Worm (Caenorhabditis elegans) whole organism, L3 larva: ENCODE measurements around the gene enee-1.

ENCODE experiments used
- R02D3.7 ChIP-seq: fragments of 150-350 bp; optimal IDR thresholded peaks from 2 replicates; lab custom pipeline; 2014; ENCODE audit warnings: missing biosample characterization, missing genetic modification characterization
- ZK546.5 ChIP-seq: sonication (generic microtip); optimal IDR thresholded peaks from 2 replicates; lab custom pipeline; 2017; ENCODE audit warnings: missing biosample characterization, missing genetic modification characterization
- ama-1 ChIP-seq: fragments of 150-350 bp; optimal IDR thresholded peaks from 2 replicates; lab custom pipeline; 2018
- ceh-28 ChIP-seq: fragments of 150-350 bp; optimal IDR thresholded peaks from 2 replicates; lab custom pipeline; 2014; ENCODE audit warnings: missing biosample characterization, missing genetic modification reagents, missing genetic modification characterization
- ceh-82 ChIP-seq: fragments of 150-350 bp; optimal IDR thresholded peaks from 2 replicates; lab custom pipeline; 2014; ENCODE audit warnings: missing biosample characterization, missing genetic modification characterization
- daf-12 ChIP-seq: fragments of 150-350 bp; optimal IDR thresholded peaks from 2 replicates; lab custom pipeline; 2014; ENCODE audit warnings: missing biosample characterization, missing genetic modification reagents, missing genetic modification characterization
- egl-5 ChIP-seq: fragments of 150-350 bp; optimal IDR thresholded peaks from 2 replicates; lab custom pipeline; 2017; ENCODE audit warnings: missing biosample characterization, missing genetic modification reagents, missing genetic modification characterization, inconsistent platforms
- elt-1 ChIP-seq: fragments of 150-350 bp; optimal IDR thresholded peaks from 2 replicates; lab custom pipeline; 2014; ENCODE audit warnings: missing biosample characterization, missing genetic modification characterization
- elt-2 ChIP-seq: sonication (generic microtip); optimal IDR thresholded peaks from 2 replicates; lab custom pipeline; 2016; ENCODE audit warnings: missing genetic modification reagents, mild to moderate bottlenecking, missing genetic modification characterization, missing compliant biosample characterization
- elt-3 ChIP-seq, 3 experiments: fragments of 150-350 bp in 1 of 3; sonication (generic microtip) in 2 of 3; optimal IDR thresholded peaks; 2 replicates in 2 of 3; 4 replicates in 1 of 3; lab custom pipeline; 2014 to 2017; ENCODE audit warnings: missing biosample characterization in 3 of 3, missing genetic modification characterization in 3 of 3
- eor-1 ChIP-seq, 2 experiments: fragments of 150-350 bp; optimal IDR thresholded peaks; 2 replicates each; lab custom pipeline; 2014 to 2018; ENCODE audit warnings: missing biosample characterization in 2 of 2, missing genetic modification characterization in 2 of 2
- fkh-10 ChIP-seq: sonication (generic microtip); optimal IDR thresholded peaks from 2 replicates; lab custom pipeline; 2017; ENCODE audit warnings: missing biosample characterization, missing genetic modification reagents, missing genetic modification characterization
- fos-1 ChIP-seq: fragments of 150-350 bp; optimal IDR thresholded peaks from 2 replicates; lab custom pipeline; 2014; ENCODE audit warnings: missing biosample characterization, missing genetic modification characterization
- hmg-11 ChIP-seq: sonication (generic microtip); optimal IDR thresholded peaks from 2 replicates; lab custom pipeline; 2016; ENCODE audit warnings: missing genetic modification characterization, missing compliant biosample characterization
- lin-15B ChIP-seq: fragments of 150-350 bp; optimal IDR thresholded peaks from 2 replicates; lab custom pipeline; 2014; ENCODE audit warnings: missing biosample characterization, missing genetic modification characterization
- lin-39 ChIP-seq: fragments of 150-350 bp; optimal IDR thresholded peaks from 2 replicates; lab custom pipeline; 2018; ENCODE audit warnings: missing biosample characterization, missing genetic modification reagents, missing genetic modification characterization
- mml-1 ChIP-seq: fragments of 150-350 bp; sonication (generic microtip); optimal IDR thresholded peaks from 3 replicates; lab custom pipeline; 2014; ENCODE audit warnings: missing biosample characterization, missing genetic modification characterization
- nfya-1 ChIP-seq: sonication (generic microtip); optimal IDR thresholded peaks from 2 replicates; lab custom pipeline; 2017; ENCODE audit warnings: missing genetic modification characterization, mild to moderate bottlenecking, missing compliant biosample characterization, antibody characterized with exemption, moderate library complexity; ENCODE audit not compliant: insufficient read depth
- nhr-11 ChIP-seq: fragments of 150-350 bp; optimal IDR thresholded peaks from 2 replicates; lab custom pipeline; 2014; ENCODE audit warnings: missing biosample characterization, missing genetic modification characterization
- nhr-12 ChIP-seq: fragments of 150-350 bp; optimal IDR thresholded peaks from 2 replicates; lab custom pipeline; 2014; ENCODE audit warnings: missing biosample characterization, missing genetic modification characterization
- nhr-23 ChIP-seq: fragments of 150-350 bp; optimal IDR thresholded peaks from 2 replicates; lab custom pipeline; 2014; ENCODE audit warnings: missing biosample characterization, missing genetic modification reagents, missing genetic modification characterization
- nhr-237 ChIP-seq: fragments of 150-350 bp; optimal IDR thresholded peaks from 2 replicates; lab custom pipeline; 2014; ENCODE audit warnings: missing biosample characterization, missing genetic modification characterization
- nhr-25 ChIP-seq: sonication (generic microtip); optimal IDR thresholded peaks from 2 replicates; lab custom pipeline; 2017; ENCODE audit warnings: missing biosample characterization, missing genetic modification characterization
- nhr-28 ChIP-seq: fragments of 150-350 bp; optimal IDR thresholded peaks from 2 replicates; lab custom pipeline; 2014; ENCODE audit warnings: missing biosample characterization, missing genetic modification characterization
- nhr-43 ChIP-seq: sonication (generic microtip); optimal IDR thresholded peaks from 2 replicates; lab custom pipeline; 2016; ENCODE audit warnings: mild to moderate bottlenecking, missing genetic modification characterization, missing compliant biosample characterization; ENCODE audit not compliant: poor library complexity, severe bottlenecking
- nhr-67 ChIP-seq: fragments of 150-350 bp; optimal IDR thresholded peaks from 2 replicates; lab custom pipeline; 2014; ENCODE audit warnings: missing biosample characterization, missing genetic modification characterization
- nhr-76 ChIP-seq: fragments of 150-350 bp; sonication (generic microtip); optimal IDR thresholded peaks from 5 replicates; lab custom pipeline; 2014; ENCODE audit warnings: missing biosample characterization, missing genetic modification characterization
- pha-4 ChIP-seq: fragments of 150-350 bp; optimal IDR thresholded peaks from 2 replicates; lab custom pipeline; 2014; ENCODE audit warnings: missing biosample characterization, missing genetic modification reagents, missing genetic modification characterization
- pqm-1 ChIP-seq: fragments of 150-350 bp; optimal IDR thresholded peaks from 2 replicates; lab custom pipeline; 2017; ENCODE audit warnings: missing biosample characterization, missing genetic modification characterization, inconsistent platforms
- skn-1 ChIP-seq: fragments of 150-350 bp; optimal IDR thresholded peaks from 2 replicates; lab custom pipeline; 2014; ENCODE audit warnings: missing biosample characterization, missing genetic modification characterization
- snpc-4 ChIP-seq: fragments of 150-350 bp; optimal IDR thresholded peaks from 2 replicates; lab custom pipeline; 2014; ENCODE audit warnings: missing biosample characterization, missing genetic modification characterization
- tbx-2 ChIP-seq: sonication (generic microtip); optimal IDR thresholded peaks from 2 replicates; lab custom pipeline; 2016; ENCODE audit warnings: mild to moderate bottlenecking, missing genetic modification characterization, missing compliant biosample characterization
- unc-62 ChIP-seq: fragments of 150-350 bp; sonication (generic microtip); optimal IDR thresholded peaks from 4 replicates; lab custom pipeline; 2014; ENCODE audit warnings: missing biosample characterization, missing genetic modification reagents, missing genetic modification characterization
- ztf-11 ChIP-seq: fragments of 150-350 bp; optimal IDR thresholded peaks from 2 replicates; lab custom pipeline; 2014; ENCODE audit warnings: missing biosample characterization, missing genetic modification characterization
- ztf-4 ChIP-seq: fragments of 150-350 bp; optimal IDR thresholded peaks from 2 replicates; lab custom pipeline; 2014; ENCODE audit warnings: missing biosample characterization, missing genetic modification characterization

enee-1 gene

ce11 chrII:33904-34303, 9.4 kb downstream of the enee-1 start, which contains the start of gene F23F1.2:
Gene F23F1.2 (plus strand): TSS chrII:34204.
- TF ChIP-seq hmg-11 (tag; lab: Kevin White, UChicago), result no peak
- TF ChIP-seq, all 47 proteins: peak for 0

ce11 chrII:37213-37612, 12.7 kb downstream of the enee-1 start, which contains the start of gene F23F1.6:
Gene F23F1.6 (minus strand): TSS chrII:37313.
- no peak for TF ChIP-seq nhr-237 (tag; lab: Kevin White, UChicago)
- TF ChIP-seq elt-3 (tag; optimal IDR thresholded peaks at IDR 0.05; lab: Kevin White, UChicago), result no peak
- TF ChIP-seq eor-1 (tag; optimal IDR thresholded peaks at IDR 0.05; lab: Kevin White, UChicago), result no peak
- no peak for TF ChIP-seq fos-1 (tag; lab: Kevin White, UChicago)
- TF ChIP-seq nhr-28, result no peak
- TF ChIP-seq elt-1 (tag; lab: Kevin White, UChicago), result no peak
- no peak for TF ChIP-seq nhr-25 (tag; lab: Kevin White, UChicago)
- TF ChIP-seq mml-1 (tag; lab: Kevin White, UChicago), result no peak
- TF ChIP-seq fkh-10 (GFP tag; lab: Kevin White, UChicago), result no peak
- no peak for TF ChIP-seq snpc-4 (tag; lab: Kevin White, UChicago)
- TF ChIP-seq hmg-11 (tag; lab: Kevin White, UChicago), result no peak

ce11 chrII:39437-39836, 15.0 kb downstream of the enee-1 start, which contains the start of gene spp-24:
Gene spp-24 (minus strand): TSS chrII:39537.
- no peak for TF ChIP-seq ZK546.5

ce11 chrII:41914-42313, 17.4 kb downstream of the enee-1 start, which contains the start of gene F23F1.10:
Gene F23F1.10 (minus strand): TSS chrII:41982.
- TF ChIP-seq ceh-28 (tag; lab: Kevin White, UChicago), result no peak
- no peak for TF ChIP-seq ceh-82 (tag; lab: Kevin White, UChicago)
- no peak for TF ChIP-seq nhr-23 (tag; lab: Kevin White, UChicago)
- TF ChIP-seq lin-39 (tag; lab: Kevin White, UChicago), result no peak
- TF ChIP-seq lin-15B (tag; lab: Kevin White, UChicago), result no peak
- no peak for TF ChIP-seq nhr-43 (tag; lab: Kevin White, UChicago)
- no peak for TF ChIP-seq fkh-10 (GFP tag; lab: Kevin White, UChicago)
- TF ChIP-seq nhr-237 (tag; lab: Kevin White, UChicago), result no peak
- TF ChIP-seq egl-5, result no peak
- no peak for TF ChIP-seq fos-1 (tag; lab: Kevin White, UChicago)

- TF ChIP-seq R02D3.7 (tag; lab: Kevin White, UChicago), result no peak
- no peak for TF ChIP-seq nhr-67 (tag; lab: Kevin White, UChicago)
- TF ChIP-seq ztf-4 (tag; lab: Kevin White, UChicago), result no peak
- TF ChIP-seq pha-4, result peak; percentile 84
- TF ChIP-seq nhr-12 (tag; lab: Kevin White, UChicago), result no peak
- no peak for TF ChIP-seq nhr-76 (tag; lab: Kevin White, UChicago)
- TF ChIP-seq ZK546.5, result no peak
- TF ChIP-seq ceh-28 (tag; lab: Kevin White, UChicago), result no peak
- TF ChIP-seq fos-1 (tag; lab: Kevin White, UChicago), result no peak
- TF ChIP-seq nfya-1, result peak; percentile 65
- peak; percentile 65 for TF ChIP-seq nhr-23 (tag; lab: Kevin White, UChicago)
- no peak for TF ChIP-seq ceh-82 (tag; lab: Kevin White, UChicago)
- TF ChIP-seq ztf-11, result no peak
- TF ChIP-seq nhr-237 (tag; lab: Kevin White, UChicago), result no peak
- TF ChIP-seq egl-5, result peak; percentile 72
- TF ChIP-seq lin-39 (tag; lab: Kevin White, UChicago), result peak; percentile 65
- no peak for TF ChIP-seq daf-12
- no peak for TF ChIP-seq unc-62 (GFP tag; lab: Kevin White, UChicago)
- peak; percentile 27 for TF ChIP-seq snpc-4 (tag; lab: Kevin White, UChicago)
- TF ChIP-seq ama-1 (lab: Kevin White, UChicago), result no peak
- no peak for TF ChIP-seq tbx-2
- peak; percentile 90 for TF ChIP-seq lin-15B (tag; lab: Kevin White, UChicago)
- no peak for TF ChIP-seq elt-2 (tag; lab: Kevin White, UChicago)
- no peak for TF ChIP-seq pqm-1 (tag; lab: Kevin White, UChicago)
- no peak for TF ChIP-seq elt-3 (tag; optimal IDR thresholded peaks at IDR 0.05; lab: Kevin White, UChicago)
- TF ChIP-seq skn-1, result peak; percentile 99
- TF ChIP-seq fkh-10 (GFP tag; lab: Kevin White, UChicago), result no peak
- TF ChIP-seq mml-1 (tag; lab: Kevin White, UChicago), result no peak
- TF ChIP-seq nhr-25 (tag; lab: Kevin White, UChicago), result peak; percentile 42
- TF ChIP-seq hmg-11 (tag; lab: Kevin White, UChicago), result peak; percentile 79
- TF ChIP-seq nhr-43 (tag; lab: Kevin White, UChicago), result no peak
- TF ChIP-seq nhr-11 (tag; lab: Kevin White, UChicago), result no peak
- TF ChIP-seq, all 47 proteins: peak for 10
These were observed 19.2 kb downstream of the enee-1 start, which contains the start of gene nfyc-1 for ce11 chrII:43640-44039. Gene nfyc-1 (plus strand): TSS chrII:43907.
